Fruit fly (Drosophila melanogaster) whole organism, embryonic: Measurements from ENCODE around the gene CG8516.

Experiments used
- ATbp ChIP-seq: fragments of 200-800 bp; sonication (Bioruptor generic); optimal IDR thresholded peaks from 2 replicates; lab custom pipeline; 2017; ENCODE audit warnings: missing biosample characterization, mild to moderate bottlenecking, missing genetic modification characterization, missing genetic modification reagents
- Asciz ChIP-seq: fragments of 200-800 bp; sonication (Bioruptor generic); optimal IDR thresholded peaks from 2 replicates; lab custom pipeline; 2017; ENCODE audit warnings: missing biosample characterization, mild to moderate bottlenecking, missing genetic modification characterization, missing genetic modification reagents
- Blimp-1 ChIP-seq: fragments of 200-800 bp; sonication (Bioruptor generic); optimal IDR thresholded peaks from 3 replicates; lab custom pipeline; 2018; ENCODE audit warnings: missing biosample characterization, missing genetic modification characterization, mild to moderate bottlenecking, moderate library complexity, missing genetic modification reagents
- CG10431 ChIP-seq: fragments of 200-800 bp; sonication (Bioruptor generic); optimal IDR thresholded peaks from 3 replicates; lab custom pipeline; 2018; ENCODE audit warnings: missing biosample characterization, mild to moderate bottlenecking, missing genetic modification characterization
- CG10654 ChIP-seq: fragments of 200-800 bp; sonication (Bioruptor generic); optimal IDR thresholded peaks from 2 replicates; lab custom pipeline; 2016; ENCODE audit warnings: missing biosample characterization, missing genetic modification characterization
- CG11093 ChIP-seq: fragments of 200-800 bp; sonication (Bioruptor generic); IDR thresholded peaks from 3 replicates; pipeline ENCODE4 v1.3.6; 2022; ENCODE audit warnings: missing biosample characterization, missing genetic modification characterization
- CG11723 ChIP-seq: fragments of 200-800 bp; sonication (Bioruptor generic); optimal IDR thresholded peaks from 2 replicates; lab custom pipeline; 2017; ENCODE audit warnings: missing biosample characterization, mild to moderate bottlenecking, missing genetic modification characterization
- CG12104 ChIP-seq: fragments of 200-800 bp; sonication (Bioruptor generic); optimal IDR thresholded peaks from 3 replicates; lab custom pipeline; 2016; ENCODE audit warnings: missing biosample characterization, missing genetic modification characterization
- CG13775 ChIP-seq: fragments of 200-800 bp; sonication (Bioruptor generic); optimal IDR thresholded peaks from 3 replicates; lab custom pipeline; 2017; ENCODE audit warnings: missing biosample characterization, mild to moderate bottlenecking, missing genetic modification characterization
- CG14860 ChIP-seq: fragments of 200-800 bp; sonication (Bioruptor generic); IDR thresholded peaks from 3 replicates; pipeline ENCODE4 v1.3.6; 2022; ENCODE audit warnings: missing biosample characterization, missing genetic modification characterization; ENCODE audit not compliant: partially characterized antibody
- CG2116 ChIP-seq: fragments of 200-800 bp; sonication (Bioruptor generic); optimal IDR thresholded peaks from 3 replicates; lab custom pipeline; 2018; ENCODE audit warnings: missing biosample characterization, mild to moderate bottlenecking, missing genetic modification characterization
- CG32767 ChIP-seq: fragments of 200-800 bp; sonication (Bioruptor generic); IDR thresholded peaks from 2 replicates; pipeline ENCODE4 v1.3.6; 2022; ENCODE audit warnings: missing biosample characterization, missing genetic modification characterization
- CG3838 ChIP-seq: fragments of 200-800 bp; sonication (Bioruptor generic); optimal IDR thresholded peaks from 3 replicates; lab custom pipeline; 2016; ENCODE audit warnings: missing biosample characterization, missing genetic modification characterization
- CG4282 ChIP-seq: fragments of 200-800 bp; sonication (Bioruptor generic); optimal IDR thresholded peaks from 2 replicates; lab custom pipeline; 2016; ENCODE audit warnings: missing biosample characterization, missing genetic modification characterization
- CG4328 ChIP-seq: fragments of 200-800 bp; sonication (Bioruptor generic); optimal IDR thresholded peaks from 3 replicates; lab custom pipeline; 2017; ENCODE audit warnings: missing biosample characterization, missing genetic modification reagents, missing genetic modification characterization
- CG43689 ChIP-seq: fragments of 200-800 bp; sonication (Bioruptor generic); IDR thresholded peaks from 2 replicates; pipeline ENCODE4 v1.3.6; 2022; ENCODE audit warnings: missing biosample characterization, missing genetic modification characterization
- CG5953 ChIP-seq: fragments of 200-800 bp; sonication (Bioruptor generic); IDR thresholded peaks from 2 replicates; pipeline ENCODE4 v1.3.6; 2022; ENCODE audit warnings: missing biosample characterization, missing genetic modification characterization
- CG6254 ChIP-seq: fragments of 200-800 bp; sonication (Bioruptor generic); optimal IDR thresholded peaks from 3 replicates; lab custom pipeline; 2017; ENCODE audit warnings: mild to moderate bottlenecking, missing biosample characterization, missing genetic modification reagents, missing genetic modification characterization
- CG7372 ChIP-seq: fragments of 200-800 bp; sonication (Bioruptor generic); IDR thresholded peaks from 2 replicates; pipeline ENCODE4 v1.3.6; 2022; ENCODE audit warnings: missing biosample characterization, missing genetic modification characterization
- CHES-1-like ChIP-seq: fragments of 200-800 bp; sonication (Bioruptor generic); optimal IDR thresholded peaks from 2 replicates; lab custom pipeline; 2016; ENCODE audit warnings: missing biosample characterization, missing genetic modification characterization
- CkIIα-i1 ChIP-seq: fragments of 200-800 bp; sonication (Bioruptor generic); IDR thresholded peaks from 2 replicates; pipeline ENCODE4 v1.3.6; 2022; ENCODE audit warnings: missing biosample characterization, missing genetic modification characterization
- CoRest ChIP-seq: fragments of 200-800 bp; sonication (Bioruptor generic); optimal IDR thresholded peaks from 3 replicates; lab custom pipeline; 2018; ENCODE audit warnings: missing biosample characterization, mild to moderate bottlenecking, missing genetic modification characterization, moderate library complexity
- Dll ChIP-seq: fragments of 200-800 bp; sonication (Bioruptor generic); IDR thresholded peaks from 4 replicates; pipeline ENCODE4 v1.3.6; 2022; ENCODE audit warnings: missing biosample characterization, missing genetic modification characterization; ENCODE audit not compliant: partially characterized antibody
- Ets97D ChIP-seq: fragments of 200-800 bp; sonication (Bioruptor generic); optimal IDR thresholded peaks from 3 replicates; lab custom pipeline; 2016; ENCODE audit warnings: missing biosample characterization, missing genetic modification characterization
- Hey ChIP-seq: fragments of 200-800 bp; sonication (Bioruptor generic); optimal IDR thresholded peaks from 3 replicates; lab custom pipeline; 2018; ENCODE audit warnings: missing biosample characterization, mild to moderate bottlenecking, missing genetic modification characterization
- NC2β ChIP-seq: fragments of 200-800 bp; sonication (Bioruptor generic); optimal IDR thresholded peaks from 2 replicates; lab custom pipeline; 2016; ENCODE audit warnings: missing biosample characterization, missing genetic modification characterization
- Nf-YB ChIP-seq: fragments of 200-800 bp; sonication (Bioruptor generic); optimal IDR thresholded peaks from 3 replicates; lab custom pipeline; 2019; ENCODE audit warnings: missing biosample characterization, mild to moderate bottlenecking, missing genetic modification characterization, moderate library complexity
- Rfx ChIP-seq: fragments of 200-800 bp; sonication (Bioruptor generic); IDR thresholded peaks from 2 replicates; pipeline ENCODE4 v1.3.6; 2022; ENCODE audit warnings: missing biosample characterization, missing genetic modification characterization
- Scr ChIP-seq: fragments of 200-800 bp; sonication (Bioruptor generic); IDR thresholded peaks from 2 replicates; pipeline ENCODE4 v1.3.6; 2022; ENCODE audit warnings: missing biosample characterization, missing genetic modification characterization; ENCODE audit not compliant: partially characterized antibody
- bcd ChIP-seq: fragments of 200-800 bp; sonication (Bioruptor generic); optimal IDR thresholded peaks from 2 replicates; lab custom pipeline; 2017; ENCODE audit warnings: missing biosample characterization, mild to moderate bottlenecking, missing genetic modification characterization
- bowl ChIP-seq: fragments of 200-800 bp; sonication (Bioruptor generic); IDR thresholded peaks from 2 replicates; pipeline ENCODE4 v1.3.6; 2022; ENCODE audit warnings: missing biosample characterization, missing genetic modification characterization
- cato ChIP-seq: fragments of 200-800 bp; sonication (Bioruptor generic); optimal IDR thresholded peaks from 2 replicates; lab custom pipeline; 2016; ENCODE audit warnings: missing biosample characterization, missing genetic modification characterization, borderline replicate concordance
- chm ChIP-seq: fragments of 200-800 bp; sonication (Bioruptor generic); IDR thresholded peaks from 2 replicates; pipeline ENCODE4 v1.3.6; 2022; ENCODE audit warnings: missing biosample characterization, missing genetic modification characterization
- corto ChIP-seq: fragments of 200-800 bp; sonication (Bioruptor generic); optimal IDR thresholded peaks from 2 replicates; lab custom pipeline; 2016; ENCODE audit warnings: missing biosample characterization, mild to moderate bottlenecking, missing genetic modification characterization, moderate library complexity
- hb ChIP-seq: fragments of 200-800 bp; sonication (Bioruptor generic); IDR thresholded peaks from 3 replicates; pipeline ENCODE4 v1.3.6; 2022; ENCODE audit warnings: missing biosample characterization, missing genetic modification characterization; ENCODE audit not compliant: partially characterized antibody
- hbn ChIP-seq: fragments of 200-800 bp; sonication (Bioruptor generic); IDR thresholded peaks from 2 replicates; pipeline ENCODE4 v1.3.6; 2022; ENCODE audit warnings: missing biosample characterization, missing genetic modification characterization; ENCODE audit not compliant: partially characterized antibody
- hth ChIP-seq: fragments of >200 bp; optimal IDR thresholded peaks from 2 replicates; lab custom pipeline; 2017; ENCODE audit warnings: inconsistent platforms
- kah ChIP-seq: fragments of 200-800 bp; sonication (Bioruptor generic); optimal IDR thresholded peaks from 2 replicates; lab custom pipeline; 2018; ENCODE audit warnings: missing biosample characterization, mild to moderate bottlenecking, missing genetic modification characterization
- kay ChIP-seq: fragments of 200-800 bp; sonication (Bioruptor generic); optimal IDR thresholded peaks from 2 replicates; lab custom pipeline; 2016; ENCODE audit warnings: missing biosample characterization, missing genetic modification characterization
- kni ChIP-seq: fragments of 200-800 bp; sonication (Bioruptor generic); optimal IDR thresholded peaks from 3 replicates; lab custom pipeline; 2017; ENCODE audit warnings: mild to moderate bottlenecking, missing biosample characterization, missing genetic modification reagents, missing genetic modification characterization
- lola ChIP-seq, 3 experiments: fragments of >200 bp in 2 of 3; fragments of 200-800 bp in 1 of 3; sonication (Bioruptor generic) in 1 of 3; optimal IDR thresholded peaks; 2 replicates each; lab custom pipeline; 2017 to 2019; ENCODE audit warnings: missing biosample characterization in 3 of 3, missing genetic modification characterization in 3 of 3, mild to moderate bottlenecking in 1 of 3, moderate library complexity in 1 of 3
- lov ChIP-seq, 2 experiments: fragments of 200-800 bp in 1 of 2; fragments of >200 bp in 1 of 2; sonication (Bioruptor generic) in 1 of 2; IDR thresholded peaks in 1 of 2; optimal IDR thresholded peaks in 1 of 2; 2 replicates in 1 of 2; 3 replicates in 1 of 2; pipeline versions ENCODE4 v1.3.6 to Lab custom; 2017 to 2022; ENCODE audit warnings: missing biosample characterization in 1 of 2, missing genetic modification characterization in 1 of 2
- oc ChIP-seq: fragments of 200-800 bp; sonication (Bioruptor generic); optimal IDR thresholded peaks from 2 replicates; lab custom pipeline; 2018; ENCODE audit warnings: missing biosample characterization, mild to moderate bottlenecking, missing genetic modification characterization, moderate library complexity
- pros ChIP-seq: fragments of 200-800 bp; sonication (Bioruptor generic); optimal IDR thresholded peaks from 3 replicates; lab custom pipeline; 2019; ENCODE audit warnings: missing biosample characterization, mild to moderate bottlenecking, missing genetic modification characterization, moderate library complexity
- pzg ChIP-seq: fragments of 200-800 bp; sonication (Bioruptor generic); optimal IDR thresholded peaks from 3 replicates; lab custom pipeline; 2018; ENCODE audit warnings: missing biosample characterization, mild to moderate bottlenecking, missing genetic modification characterization, moderate library complexity
- sug ChIP-seq: fragments of 200-800 bp; optimal IDR thresholded peaks from 2 replicates; lab custom pipeline; 2019; ENCODE audit warnings: missing biosample characterization, mild to moderate bottlenecking, missing genetic modification characterization, moderate library complexity
- tin ChIP-seq: fragments of 200-800 bp; sonication (Bioruptor generic); optimal IDR thresholded peaks from 3 replicates; lab custom pipeline; 2016; ENCODE audit warnings: missing biosample characterization, missing genetic modification characterization
- wdn ChIP-seq: fragments of 200-800 bp; sonication (Bioruptor generic); IDR thresholded peaks from 2 replicates; pipeline ENCODE4 v1.3.6; 2022; ENCODE audit warnings: missing biosample characterization, missing genetic modification characterization
- yki ChIP-seq: fragments of >200 bp; optimal IDR thresholded peaks from 3 replicates; lab custom pipeline; 2018
- zf30C ChIP-seq: fragments of 200-800 bp; sonication (Bioruptor generic); optimal IDR thresholded peaks from 3 replicates; lab custom pipeline; 2018; ENCODE audit warnings: missing biosample characterization, mild to moderate bottlenecking, missing genetic modification characterization

CG8516 gene

DNA sequence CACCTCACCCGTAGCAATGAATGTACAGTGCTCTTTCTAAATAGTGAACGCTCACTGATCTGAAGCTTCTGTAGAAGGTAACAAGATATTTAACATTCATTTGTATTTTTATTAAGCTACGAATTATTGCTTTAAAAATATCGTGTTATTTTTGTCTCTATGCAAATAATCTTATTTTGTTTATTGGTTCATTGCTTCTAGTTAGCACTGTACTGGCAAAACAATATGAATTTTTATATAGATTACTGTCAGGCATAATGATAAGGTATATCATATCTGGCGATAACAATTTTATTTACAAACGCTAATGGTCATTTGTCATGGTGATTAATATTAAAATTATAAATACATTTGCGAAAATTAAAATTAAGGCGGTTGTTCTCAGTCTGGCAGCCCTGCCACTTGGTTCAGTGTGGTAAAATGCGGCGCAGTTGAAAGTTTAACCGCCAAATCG, 21.5 kb upstream of the CG8516 start, which contains the start of gene CG9471 (continued):
- TF ChIP-seq sug (tag; lab: Kevin White, UChicago), result peak; percentile 91
- TF ChIP-seq CG2116, result peak; percentile 69
- peak; percentile 86 for TF ChIP-seq CG43689
- peak; percentile 93 for TF ChIP-seq chm
- TF ChIP-seq CG4282, result peak; percentile 65
- TF ChIP-seq pros (GFP tag; lab: Kevin White, UChicago), result no peak
- peak; percentile 92 for TF ChIP-seq CG7372 (GFP tag; lab: Robert Waterston, UW)
- no peak for TF ChIP-seq lov (optimal IDR thresholded peaks at IDR 0.05; lab: Kevin White, UChicago)
- peak; percentile 87 for TF ChIP-seq lov (GFP tag; IDR thresholded peaks at IDR 0.05; lab: Robert Waterston, UW)
- TF ChIP-seq kni (GFP tag; lab: Kevin White, UChicago), result peak; percentile 30
- TF ChIP-seq kah (GFP tag; lab: Kevin White, UChicago), result peak; percentile 76
- TF ChIP-seq CG32767 (GFP tag; lab: Robert Waterston, UW), result peak; percentile 88; the same call in 1 of the 2 replicates
- no peak for TF ChIP-seq zf30C (GFP tag; lab: Kevin White, UChicago)
- TF ChIP-seq yki (lab: Kevin White, UChicago), result no peak
- TF ChIP-seq CG12104 (GFP tag; lab: Kevin White, UChicago), result peak; percentile 85
- peak; percentile 80 for TF ChIP-seq kay (GFP tag; lab: Kevin White, UChicago)
- TF ChIP-seq ATbp (GFP tag; lab: Kevin White, UChicago), result peak; percentile 88
- TF ChIP-seq Dll, result no peak
- peak; percentile 91 for TF ChIP-seq CG13775 (GFP tag; lab: Kevin White, UChicago)
- TF ChIP-seq CG10654 (GFP tag; lab: Kevin White, UChicago), result peak; percentile 89
- peak; percentile 91 for TF ChIP-seq CoRest
- TF ChIP-seq CHES-1-like (GFP tag; lab: Kevin White, UChicago), result peak; percentile 84
- TF ChIP-seq CG6254 (GFP tag; lab: Kevin White, UChicago), result peak; percentile 72
- peak; percentile 86 for TF ChIP-seq corto (GFP tag; lab: Kevin White, UChicago)
- peak; percentile 75 for TF ChIP-seq Nf-YB
- TF ChIP-seq CG10431 (GFP tag; lab: Kevin White, UChicago), result peak; percentile 62
- peak; percentile 89 for TF ChIP-seq wdn (GFP tag; lab: Robert Waterston, UW)
- no peak for TF ChIP-seq hbn
- peak; percentile 87 for TF ChIP-seq bcd (GFP tag; lab: Kevin White, UChicago)
- peak; percentile 81 for TF ChIP-seq Asciz (GFP tag; lab: Kevin White, UChicago)
- TF ChIP-seq CG5953 (GFP tag; lab: Robert Waterston, UW), result peak; percentile 83
- TF ChIP-seq Blimp-1 (GFP tag; lab: Kevin White, UChicago), result peak; percentile 89
- TF ChIP-seq CG11093 (GFP tag; lab: Robert Waterston, UW), result peak; percentile 88
- no peak for TF ChIP-seq CG14860 (GFP tag; lab: Robert Waterston, UW)
- peak; percentile 54 for TF ChIP-seq pzg (GFP tag; lab: Kevin White, UChicago)
- TF ChIP-seq bowl (GFP tag; lab: Robert Waterston, UW), result peak; percentile 85
- peak; percentile 83 for TF ChIP-seq cato (GFP tag; lab: Kevin White, UChicago)
- no peak for TF ChIP-seq hth (lab: Kevin White, UChicago)
- peak; percentile 88 for TF ChIP-seq tin (GFP tag; lab: Kevin White, UChicago)
- TF ChIP-seq oc, result peak; percentile 83
- no peak for TF ChIP-seq Scr
- TF ChIP-seq Hey (tag; lab: Kevin White, UChicago), result peak; percentile 49
- peak in 1 of 3 experiments; percentile 83 for TF ChIP-seq lola (GFP tag; optimal IDR thresholded peaks at IDR 0.05; lab: Kevin White, UChicago)
- no peak for TF ChIP-seq hb
- TF ChIP-seq CG3838 (GFP tag; lab: Kevin White, UChicago), result peak; percentile 56
- TF ChIP-seq Rfx (GFP tag; lab: Robert Waterston, UW), result peak; percentile 93
- TF ChIP-seq CkIIα-i1 (GFP tag; lab: Robert Waterston, UW), result no peak
- peak; percentile 89 for TF ChIP-seq NC2β (GFP tag; lab: Kevin White, UChicago)
- TF ChIP-seq CG11723 (GFP tag; lab: Kevin White, UChicago), result peak; percentile 84
- TF ChIP-seq Ets97D, result peak; percentile 70
- peak; percentile 83 for TF ChIP-seq CG4328 (GFP tag; lab: Kevin White, UChicago)
